Worm (Caenorhabditis elegans): Measurements from ENCODE around the gene R05D3.3.

ce11 chrIII:8405449-8405962 lies 41.7 kb downstream of the R05D3.3 start, which contains the start of the genes ubxn-4 and cyy-1:
- TF ChIP-seq lsy-2 (tag; optimal IDR thresholded peaks at IDR 0.05) (peak in 1 of 2 experiments; percentile 25), lin-39 (tag; optimal IDR thresholded peaks at IDR 0.05) (no peak), snpc-4 (tag; optimal IDR thresholded peaks at IDR 0.05) (no peak)
